Worm (Caenorhabditis elegans): ENCODE data around the gene pat-2.

Gene pat-2

DNA sequence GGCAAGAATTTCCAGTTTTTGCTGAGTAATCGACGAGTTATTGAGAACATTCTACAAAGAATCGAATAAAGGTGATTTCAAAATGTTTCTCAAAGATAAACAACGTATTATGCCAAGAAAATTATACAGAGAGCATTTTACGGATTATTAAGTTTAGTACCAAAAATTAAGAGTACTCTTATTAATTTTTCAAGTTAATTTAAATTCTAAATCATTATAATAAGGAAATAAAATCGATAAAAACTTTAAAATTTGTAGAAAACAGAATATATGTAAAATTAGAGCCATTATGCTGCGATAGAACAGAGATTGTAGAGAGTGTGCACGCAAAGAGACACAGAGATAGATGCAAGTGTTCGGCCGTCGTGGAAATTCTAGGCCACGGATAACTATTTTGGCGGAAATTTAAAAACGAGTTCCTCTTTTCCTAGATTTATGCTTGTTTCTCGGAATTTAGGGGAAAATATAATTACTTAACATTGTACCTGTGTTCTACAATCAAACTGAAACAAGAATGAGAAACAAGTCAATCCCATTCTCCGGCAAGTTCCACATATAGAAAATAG, 31.9 kb downstream of the pat-2 start, which contains the start of gene F44E2.9 (continued):
- no peak for TF ChIP-seq ceh-82 (tag; optimal IDR thresholded peaks at IDR 0.05)
- no peak for TF ChIP-seq zfp-2 (tag; optimal IDR thresholded peaks at IDR 0.05)
- TF ChIP-seq unc-130 (GFP tag; optimal IDR thresholded peaks at IDR 0.05): peak; percentile 81
- no peak for TF ChIP-seq arid-1 (GFP tag; conservative IDR thresholded peaks at IDR 0.05)
- TF ChIP-seq madf-9 (GFP tag; conservative IDR thresholded peaks at IDR 0.05): no peak
- TF ChIP-seq mxl-3 (GFP tag; optimal IDR thresholded peaks at IDR 0.05): peak; percentile 13
- no peak for TF ChIP-seq snpc-1.2 (GFP tag; IDR thresholded peaks at IDR 0.05)
- TF ChIP-seq nhr-25 (tag; optimal IDR thresholded peaks at IDR 0.05; ENCODE audit: borderline replicate concordance, insufficient read depth): no peak
- TF ChIP-seq nhr-111 (GFP tag; optimal IDR thresholded peaks at IDR 0.05): no peak
- no peak for TF ChIP-seq F26F4.8 (GFP tag; conservative IDR thresholded peaks at IDR 0.05)
- TF ChIP-seq spr-1 (tag; optimal IDR thresholded peaks at IDR 0.05): no peak
- TF ChIP-seq pha-4 (GFP tag; IDR thresholded peaks at IDR 0.05): peak; percentile 29; the same call in 1 of the 2 replicates
- peak; percentile 8 for TF ChIP-seq pha-4 (tag; optimal IDR thresholded peaks at IDR 0.05)
- no peak for TF ChIP-seq D1046.2 (GFP tag; IDR thresholded peaks at IDR 0.05)
- TF ChIP-seq F44E2.7 (GFP tag; IDR thresholded peaks at IDR 0.05): no peak
- no peak for TF ChIP-seq fos-1 (tag; optimal IDR thresholded peaks at IDR 0.05)
- no peak for TF ChIP-seq T20F7.1 (GFP tag; optimal IDR thresholded peaks at IDR 0.05)
- peak; percentile 47 for TF ChIP-seq nhr-6 (tag; optimal IDR thresholded peaks at IDR 0.05)
- TF ChIP-seq hlh-30 (tag; optimal IDR thresholded peaks at IDR 0.05; ENCODE audit: insufficient read depth): no peak
- TF ChIP-seq nhr-76 (tag; optimal IDR thresholded peaks at IDR 0.05): no peak
- no peak for TF ChIP-seq set-16 (GFP tag; IDR thresholded peaks at IDR 0.05)
- no peak for TF ChIP-seq cey-2 (tag; optimal IDR thresholded peaks at IDR 0.05; ENCODE audit: borderline replicate concordance, insufficient read depth)
- peak in 1 of 2 experiments; percentile 79 for TF ChIP-seq hif-1 (tag; optimal IDR thresholded peaks at IDR 0.05)
- TF ChIP-seq mdt-29 (GFP tag; IDR thresholded peaks at IDR 0.05): no peak
- TF ChIP-seq ceh-28 (tag; optimal IDR thresholded peaks at IDR 0.05): no peak
- peak; percentile 97 for TF ChIP-seq mes-2 (tag; optimal IDR thresholded peaks at IDR 0.05; ENCODE audit: poor library complexity, severe bottlenecking)
- no peak for TF ChIP-seq ceh-44 (GFP tag; IDR thresholded peaks at IDR 0.05)
- no peak for TF ChIP-seq mxl-2 (GFP tag; conservative IDR thresholded peaks at IDR 0.05)
- TF ChIP-seq ama-1 (optimal IDR thresholded peaks at IDR 0.05): no peak
- no peak for TF ChIP-seq zip-11 (GFP tag; IDR thresholded peaks at IDR 0.05)
- TF ChIP-seq unc-39 (tag; optimal IDR thresholded peaks at IDR 0.05): no peak
- TF ChIP-seq ZK337.2 (GFP tag; IDR thresholded peaks at IDR 0.05): peak; percentile 40; the same call in 1 of the 2 replicates
- TF ChIP-seq aly-2 (tag; optimal IDR thresholded peaks at IDR 0.05): no peak
- TF ChIP-seq mdl-1 (tag; optimal IDR thresholded peaks at IDR 0.05): no peak
- no peak for TF ChIP-seq ces-1 (GFP tag; optimal IDR thresholded peaks at IDR 0.05)
- TF ChIP-seq lin-13 (GFP tag; optimal IDR thresholded peaks at IDR 0.05): peak; percentile 52
- TF ChIP-seq saeg-2 (GFP tag; IDR thresholded peaks at IDR 0.05): no peak
- TF ChIP-seq rbr-2 (tag; optimal IDR thresholded peaks at IDR 0.05): peak; percentile 18
- TF ChIP-seq nhr-48 (tag; optimal IDR thresholded peaks at IDR 0.05): no peak
- TF ChIP-seq vab-7 (GFP tag; IDR thresholded peaks at IDR 0.05): no peak
- TF ChIP-seq zip-2 (tag; optimal IDR thresholded peaks at IDR 0.05): no peak
- peak; percentile 6 for TF ChIP-seq dve-1 (tag; optimal IDR thresholded peaks at IDR 0.05; ENCODE audit: insufficient read depth)
- TF ChIP-seq ctbp-1 (GFP tag; IDR thresholded peaks at IDR 0.05): no peak
- no peak for TF ChIP-seq T26A8.4 (GFP tag; IDR thresholded peaks at IDR 0.05)
- TF ChIP-seq aha-1 (tag): no peak
- TF ChIP-seq dmd-9 (GFP tag; IDR thresholded peaks at IDR 0.05): no peak
- TF ChIP-seq nhr-11 (tag; optimal IDR thresholded peaks at IDR 0.05): no peak
- no peak for TF ChIP-seq mep-1 (tag; optimal IDR thresholded peaks at IDR 0.05)
- 0 out of 2 replicates have a peak, but pooled peaks have one; percentile 27 for TF ChIP-seq tag-97 (GFP tag; IDR thresholded peaks at IDR 0.05)
- no peak for TF ChIP-seq zfp-3 (GFP tag; conservative IDR thresholded peaks at IDR 0.05)
- peak; percentile 4 for TF ChIP-seq nhr-28 (tag; optimal IDR thresholded peaks at IDR 0.05)

Data from whole organism, L4 larva.